Fruit fly (Drosophila melanogaster): ENCODE measurements around the gene toc.

- TF ChIP-seq ttk (optimal IDR thresholded peaks at IDR 0.05) (no peak), Sin3A (optimal IDR thresholded peaks at IDR 0.05) (no peak), Myc (optimal IDR thresholded peaks at IDR 0.05) (no peak), h (optimal IDR thresholded peaks at IDR 0.05) (no peak)
Observed at dm6 chr2L:3143908-3144307, 678 bp downstream of the toc start.

Measured in Kc167 (cell line).